Fruit fly (Drosophila melanogaster) whole organism, embryonic: ENCODE data around the gene Fbp1.
A peak's percentile ranks its signal among the peaks of the same experiment; 100 is the strongest.

Source experiments
- CG10147 ChIP-seq: fragments of 200-800 bp; sonication (Bioruptor generic); optimal IDR thresholded peaks from 2 replicates; lab custom pipeline; 2019; ENCODE audit warnings: missing biosample characterization, mild to moderate bottlenecking, missing genetic modification characterization, moderate library complexity
- CG10431 ChIP-seq: fragments of 200-800 bp; sonication (Bioruptor generic); optimal IDR thresholded peaks from 3 replicates; lab custom pipeline; 2018; ENCODE audit warnings: missing biosample characterization, mild to moderate bottlenecking, missing genetic modification characterization
- CG10654 ChIP-seq: fragments of 200-800 bp; sonication (Bioruptor generic); optimal IDR thresholded peaks from 2 replicates; lab custom pipeline; 2016; ENCODE audit warnings: missing biosample characterization, missing genetic modification characterization
- CG13624 ChIP-seq: fragments of 200-800 bp; sonication (Bioruptor generic); optimal IDR thresholded peaks from 2 replicates; lab custom pipeline; 2016; ENCODE audit warnings: missing biosample characterization, missing genetic modification characterization
- CG17912 ChIP-seq: fragments of 200-800 bp; sonication (Bioruptor generic); optimal IDR thresholded peaks from 2 replicates; lab custom pipeline; 2018; ENCODE audit warnings: missing biosample characterization, mild to moderate bottlenecking, missing genetic modification characterization
- CG33213 ChIP-seq: fragments of 200-800 bp; sonication (Bioruptor generic); optimal IDR thresholded peaks from 3 replicates; lab custom pipeline; 2016; ENCODE audit warnings: missing biosample characterization, missing genetic modification characterization
- CG34224 ChIP-seq: fragments of 200-800 bp; sonication (Bioruptor generic); IDR thresholded peaks from 3 replicates; pipeline ENCODE4 v1.3.6; 2022; ENCODE audit warnings: missing biosample characterization, missing genetic modification characterization; ENCODE audit not compliant: partially characterized antibody
- CG42726 ChIP-seq: fragments of 200-800 bp; sonication (Bioruptor generic); IDR thresholded peaks from 2 replicates; pipeline ENCODE4 v1.3.6; 2022; ENCODE audit warnings: missing biosample characterization, missing genetic modification characterization; ENCODE audit not compliant: partially characterized antibody
- CG4404 ChIP-seq: fragments of 200-800 bp; sonication (Bioruptor generic); IDR thresholded peaks from 2 replicates; pipeline ENCODE4 v1.3.6; 2022; ENCODE audit warnings: missing biosample characterization, missing genetic modification characterization
- CG4617 ChIP-seq: fragments of 200-800 bp; sonication (Bioruptor generic); optimal IDR thresholded peaks from 3 replicates; lab custom pipeline; 2016; ENCODE audit warnings: missing biosample characterization, missing genetic modification characterization, borderline replicate concordance
- CG5180 ChIP-seq: fragments of 200-800 bp; sonication (Bioruptor generic); optimal IDR thresholded peaks from 3 replicates; lab custom pipeline; 2017; ENCODE audit warnings: missing biosample characterization, missing genetic modification characterization, mild to moderate bottlenecking, moderate library complexity, missing genetic modification reagents
- CG6175 ChIP-seq: fragments of 200-800 bp; sonication (Bioruptor generic); IDR thresholded peaks from 3 replicates; pipeline ENCODE4 v1.3.6; 2022; ENCODE audit warnings: missing biosample characterization, missing genetic modification characterization
- CG7987 ChIP-seq: fragments of 200-800 bp; sonication (Bioruptor generic); optimal IDR thresholded peaks from 2 replicates; lab custom pipeline; 2018; ENCODE audit warnings: missing biosample characterization, mild to moderate bottlenecking, missing genetic modification characterization, moderate library complexity
- CG8359 ChIP-seq: fragments of 200-800 bp; sonication (Bioruptor generic); optimal IDR thresholded peaks from 2 replicates; lab custom pipeline; 2017; ENCODE audit warnings: missing biosample characterization, mild to moderate bottlenecking, missing genetic modification characterization, borderline replicate concordance
- CG9727 ChIP-seq: fragments of 200-800 bp; sonication (Bioruptor generic); optimal IDR thresholded peaks from 3 replicates; lab custom pipeline; 2017; ENCODE audit warnings: missing biosample characterization, mild to moderate bottlenecking, missing genetic modification characterization
- Dek ChIP-seq: fragments of 200-800 bp; sonication (Bioruptor generic); optimal IDR thresholded peaks from 3 replicates; lab custom pipeline; 2019; ENCODE audit warnings: missing biosample characterization, mild to moderate bottlenecking, missing genetic modification characterization, moderate library complexity
- Fer1 ChIP-seq: fragments of 200-800 bp; sonication (Bioruptor generic); optimal IDR thresholded peaks from 2 replicates; lab custom pipeline; 2017; ENCODE audit warnings: missing biosample characterization, mild to moderate bottlenecking, missing genetic modification characterization
- H15 ChIP-seq: fragments of 200-800 bp; sonication (Bioruptor generic); IDR thresholded peaks from 3 replicates; pipeline ENCODE4 v1.3.6; 2022; ENCODE audit warnings: missing biosample characterization, missing genetic modification characterization
- Jarid2 ChIP-seq: fragments of 200-800 bp; sonication (Bioruptor generic); optimal IDR thresholded peaks from 3 replicates; lab custom pipeline; 2017; ENCODE audit warnings: mild to moderate bottlenecking, missing biosample characterization, missing genetic modification reagents, missing genetic modification characterization
- Opbp ChIP-seq: fragments of 200-800 bp; sonication (Bioruptor generic); IDR thresholded peaks from 3 replicates; pipeline ENCODE4 v1.3.6; 2022; ENCODE audit warnings: missing biosample characterization, missing genetic modification characterization; ENCODE audit not compliant: partially characterized antibody
- Taf1 ChIP-seq: fragments of 200-800 bp; sonication (Bioruptor generic); IDR thresholded peaks from 2 replicates; pipeline ENCODE4 v1.3.6; 2022; ENCODE audit warnings: missing biosample characterization, missing genetic modification characterization
- abd-A ChIP-seq: fragments of 200-800 bp; sonication (Bioruptor generic); optimal IDR thresholded peaks from 3 replicates; lab custom pipeline; 2019; ENCODE audit warnings: missing biosample characterization, mild to moderate bottlenecking, missing genetic modification characterization, moderate library complexity
- amos ChIP-seq: fragments of 200-800 bp; sonication (Bioruptor generic); IDR thresholded peaks from 2 replicates; pipeline ENCODE4 v1.3.6; 2022; ENCODE audit warnings: missing biosample characterization, missing genetic modification characterization; ENCODE audit not compliant: partially characterized antibody
- ato ChIP-seq: fragments of 200-800 bp; sonication (Bioruptor generic); IDR thresholded peaks from 2 replicates; pipeline ENCODE4 v1.3.6; 2022; ENCODE audit warnings: missing biosample characterization, missing genetic modification characterization; ENCODE audit not compliant: partially characterized antibody
- chinmo ChIP-seq: fragments of 200-800 bp; sonication (Bioruptor generic); IDR thresholded peaks from 4 replicates; pipeline ENCODE4 v1.3.6; 2022; ENCODE audit warnings: missing biosample characterization, missing genetic modification characterization; ENCODE audit not compliant: partially characterized antibody
- crol ChIP-seq: fragments of 200-800 bp; sonication (Bioruptor generic); IDR thresholded peaks from 2 replicates; pipeline ENCODE4 v1.3.6; 2022; ENCODE audit warnings: missing biosample characterization, missing genetic modification characterization
- emc ChIP-seq: fragments of 200-800 bp; sonication (Bioruptor generic); optimal IDR thresholded peaks from 2 replicates; lab custom pipeline; 2016; ENCODE audit warnings: missing biosample characterization, missing genetic modification characterization
- ewg ChIP-seq: fragments of 200-800 bp; sonication (Bioruptor generic); optimal IDR thresholded peaks from 3 replicates; lab custom pipeline; 2017; ENCODE audit warnings: mild to moderate bottlenecking, missing biosample characterization, missing genetic modification reagents, missing genetic modification characterization
- fru ChIP-seq: fragments of >200 bp; optimal IDR thresholded peaks from 2 replicates; lab custom pipeline; 2017
- grn ChIP-seq: fragments of 200-800 bp; sonication (Bioruptor generic); optimal IDR thresholded peaks from 3 replicates; lab custom pipeline; 2017; ENCODE audit warnings: missing biosample characterization, missing genetic modification characterization
- hkb ChIP-seq, 2 experiments: fragments of 200-800 bp in 1 of 2; fragments of >200 bp in 1 of 2; sonication (Bioruptor generic) in 1 of 2; IDR thresholded peaks in 1 of 2; optimal IDR thresholded peaks in 1 of 2; 2 replicates each; pipeline versions ENCODE4 v1.3.6 to Lab custom; 2017 to 2022; ENCODE audit warnings: missing biosample characterization in 1 of 2, missing genetic modification characterization in 1 of 2
- jumu ChIP-seq: fragments of 200-800 bp; sonication (Bioruptor generic); optimal IDR thresholded peaks from 3 replicates; lab custom pipeline; 2016; ENCODE audit warnings: missing biosample characterization, missing genetic modification characterization
- kah ChIP-seq: fragments of 200-800 bp; sonication (Bioruptor generic); optimal IDR thresholded peaks from 2 replicates; lab custom pipeline; 2018; ENCODE audit warnings: missing biosample characterization, mild to moderate bottlenecking, missing genetic modification characterization
- kni ChIP-seq: fragments of 200-800 bp; sonication (Bioruptor generic); optimal IDR thresholded peaks from 3 replicates; lab custom pipeline; 2017; ENCODE audit warnings: mild to moderate bottlenecking, missing biosample characterization, missing genetic modification reagents, missing genetic modification characterization
- lmd ChIP-seq: fragments of 200-800 bp; sonication (Bioruptor generic); IDR thresholded peaks from 2 replicates; pipeline ENCODE4 v1.3.6; 2022; ENCODE audit warnings: missing biosample characterization, missing genetic modification characterization
- lola ChIP-seq, 3 experiments: fragments of >200 bp in 2 of 3; fragments of 200-800 bp in 1 of 3; sonication (Bioruptor generic) in 1 of 3; optimal IDR thresholded peaks; 2 replicates each; lab custom pipeline; 2017 to 2019; ENCODE audit warnings: missing biosample characterization in 3 of 3, missing genetic modification characterization in 3 of 3, mild to moderate bottlenecking in 1 of 3, moderate library complexity in 1 of 3
- phol ChIP-seq: fragments of 200-800 bp; sonication (Bioruptor generic); optimal IDR thresholded peaks from 3 replicates; lab custom pipeline; 2018; ENCODE audit warnings: missing biosample characterization, mild to moderate bottlenecking, missing genetic modification characterization, moderate library complexity
- rib ChIP-seq: fragments of 200-800 bp; sonication (Bioruptor generic); IDR thresholded peaks from 2 replicates; pipeline ENCODE4 v1.3.6; 2022; ENCODE audit warnings: missing biosample characterization, missing genetic modification characterization
- row ChIP-seq: fragments of 200-800 bp; sonication (Bioruptor generic); IDR thresholded peaks from 3 replicates; pipeline ENCODE4 v1.3.6; 2022; ENCODE audit warnings: missing biosample characterization, missing genetic modification characterization
- run ChIP-seq: fragments of 200-800 bp; sonication (Bioruptor generic); optimal IDR thresholded peaks from 3 replicates; lab custom pipeline; 2018; ENCODE audit warnings: missing biosample characterization, mild to moderate bottlenecking, missing genetic modification characterization
- sens-2 ChIP-seq: fragments of 200-800 bp; sonication (Bioruptor generic); IDR thresholded peaks from 2 replicates; pipeline ENCODE4 v1.3.6; 2022; ENCODE audit warnings: missing biosample characterization, missing genetic modification characterization
- sima ChIP-seq: fragments of 200-800 bp; sonication (Bioruptor generic); optimal IDR thresholded peaks from 2 replicates; lab custom pipeline; 2016; ENCODE audit warnings: missing biosample characterization, missing genetic modification characterization
- sqz ChIP-seq: fragments of 200-800 bp; sonication (Bioruptor generic); optimal IDR thresholded peaks from 3 replicates; lab custom pipeline; 2018; ENCODE audit warnings: missing biosample characterization, mild to moderate bottlenecking, missing genetic modification characterization
- ssp ChIP-seq: fragments of 200-800 bp; sonication (Bioruptor generic); IDR thresholded peaks from 2 replicates; pipeline ENCODE4 v1.3.6; 2022; ENCODE audit warnings: missing biosample characterization, missing genetic modification characterization
- tap ChIP-seq: fragments of 200-800 bp; optimal IDR thresholded peaks from 3 replicates; lab custom pipeline; 2019; ENCODE audit warnings: missing biosample characterization, mild to moderate bottlenecking, missing genetic modification characterization, moderate library complexity
- ttk ChIP-seq: fragments of 200-800 bp; sonication (Bioruptor generic); IDR thresholded peaks from 2 replicates; pipeline ENCODE4 v2.1.2; 2022; ENCODE audit warnings: missing biosample characterization, missing genetic modification characterization
- twi ChIP-seq: fragments of 200-800 bp; optimal IDR thresholded peaks from 2 replicates; lab custom pipeline; 2019; ENCODE audit warnings: missing biosample characterization, mild to moderate bottlenecking, missing genetic modification characterization, moderate library complexity
- wdn ChIP-seq: fragments of 200-800 bp; sonication (Bioruptor generic); IDR thresholded peaks from 2 replicates; pipeline ENCODE4 v1.3.6; 2022; ENCODE audit warnings: missing biosample characterization, missing genetic modification characterization

Gene Fbp1

DNA sequence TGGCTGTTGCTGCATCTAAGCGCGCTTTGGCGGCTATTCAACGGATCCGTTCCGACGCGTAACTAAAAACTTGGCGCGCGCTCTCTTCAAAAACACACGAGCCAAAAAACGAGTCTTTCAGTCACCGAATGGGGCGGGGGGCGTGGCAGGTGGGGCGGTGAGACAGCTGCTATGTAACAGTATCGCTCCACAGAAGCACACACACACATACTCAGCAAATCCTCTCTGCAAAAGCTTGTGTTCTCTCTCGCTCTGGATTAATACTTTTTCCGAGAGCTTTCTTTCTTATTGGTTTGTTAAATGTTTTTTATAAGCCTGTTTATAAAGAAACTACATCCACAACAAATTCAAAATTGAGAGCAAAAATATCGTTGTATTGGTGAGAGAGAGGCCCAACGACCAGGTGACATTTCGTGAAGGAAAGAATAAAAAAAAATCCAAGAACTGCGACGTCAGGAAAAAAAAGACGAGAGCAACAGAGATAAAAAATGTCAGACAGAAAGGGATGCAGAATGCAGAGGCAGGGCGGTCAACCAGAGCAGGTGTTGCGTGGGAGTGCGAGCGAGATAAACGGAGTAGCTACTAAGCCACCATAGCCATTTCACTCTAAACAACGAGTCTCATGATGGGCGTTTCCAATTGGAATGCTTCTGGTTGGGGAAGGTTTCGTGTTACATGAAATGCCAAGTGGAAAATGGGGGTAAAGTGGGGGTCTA is 33.6 kb upstream of the Fbp1 start, which contains the start of gene Sox21b (continued):
- TF ChIP-seq crol (GFP tag; lab: Robert Waterston, UW): peak; percentile 67
- TF ChIP-seq CG8359 (GFP tag; lab: Kevin White, UChicago): no peak
- TF ChIP-seq ssp (GFP tag; lab: Robert Waterston, UW): no peak
- TF ChIP-seq CG10654 (GFP tag; lab: Kevin White, UChicago): no peak
- TF ChIP-seq phol: peak; percentile 30
- no peak for TF ChIP-seq CG7987
- no peak for TF ChIP-seq lola (GFP tag; optimal IDR thresholded peaks at IDR 0.05; lab: Kevin White, UChicago)
- TF ChIP-seq Jarid2 (GFP tag; lab: Kevin White, UChicago): peak; percentile 81
- no peak for TF ChIP-seq Dek (tag; lab: Kevin White, UChicago)
- TF ChIP-seq ttk (GFP tag; lab: Robert Waterston, UW): peak; percentile 39; the same call in 1 of the 2 replicates
- no peak for TF ChIP-seq tap (tag; lab: Kevin White, UChicago)
- no peak for TF ChIP-seq kah (GFP tag; lab: Kevin White, UChicago)
- no peak for TF ChIP-seq CG4617
- TF ChIP-seq CG33213: no peak
- TF ChIP-seq CG6175: no peak
- peak; percentile 53; the same call in 1 of the 2 replicates for TF ChIP-seq CG42726 (GFP tag; lab: Robert Waterston, UW)
- TF ChIP-seq CG4404 (GFP tag; lab: Robert Waterston, UW): no peak
- no peak for TF ChIP-seq sens-2 (GFP tag; lab: Robert Waterston, UW)
- TF ChIP-seq twi (tag; lab: Kevin White, UChicago): peak; percentile 18
- no peak for TF ChIP-seq CG5180 (GFP tag; lab: Kevin White, UChicago)
- peak; percentile 39; the same call in 1 of the 2 replicates for TF ChIP-seq ato (GFP tag; lab: Robert Waterston, UW)
- TF ChIP-seq kni (GFP tag; lab: Kevin White, UChicago): peak; percentile 4
- TF ChIP-seq emc: no peak
- TF ChIP-seq CG9727 (GFP tag; lab: Kevin White, UChicago): no peak
- TF ChIP-seq ewg: peak; percentile 46
- TF ChIP-seq sima (GFP tag; lab: Kevin White, UChicago): no peak
- TF ChIP-seq CG10147 (GFP tag; lab: Kevin White, UChicago): no peak
- TF ChIP-seq amos: peak; percentile 36; the same call in 1 of the 2 replicates
- TF ChIP-seq CG34224 (GFP tag; lab: Robert Waterston, UW): peak; percentile 30; the same call in 2 of the 3 replicates
- no peak for TF ChIP-seq grn (GFP tag; lab: Kevin White, UChicago)
- no peak for TF ChIP-seq hkb (optimal IDR thresholded peaks at IDR 0.05; lab: Kevin White, UChicago)
- TF ChIP-seq hkb (GFP tag; IDR thresholded peaks at IDR 0.05; lab: Robert Waterston, UW): no peak
- no peak for TF ChIP-seq row (GFP tag; lab: Robert Waterston, UW)
- TF ChIP-seq sqz (GFP tag; lab: Kevin White, UChicago): peak; percentile 97
- no peak for TF ChIP-seq CG10431 (GFP tag; lab: Kevin White, UChicago)
- TF ChIP-seq wdn: no peak
- TF ChIP-seq jumu (GFP tag; lab: Kevin White, UChicago): no peak
- TF ChIP-seq CG17912 (GFP tag; lab: Kevin White, UChicago): no peak
- no peak for TF ChIP-seq fru (lab: Kevin White, UChicago)
- no peak for TF ChIP-seq run (tag; lab: Kevin White, UChicago)
- no peak for TF ChIP-seq lmd (GFP tag; lab: Robert Waterston, UW)
- TF ChIP-seq abd-A (tag; lab: Kevin White, UChicago): peak; percentile 73
- TF ChIP-seq rib (GFP tag; lab: Robert Waterston, UW): 0 out of 2 replicates have a peak, but pooled peaks have one; percentile 18
- TF ChIP-seq H15 (GFP tag; lab: Robert Waterston, UW): no peak
- TF ChIP-seq Fer1: no peak
- peak; percentile 81; the same call in 1 of the 4 replicates for TF ChIP-seq chinmo (GFP tag; lab: Robert Waterston, UW)
- no peak for TF ChIP-seq Taf1 (GFP tag; lab: Robert Waterston, UW)
- TF ChIP-seq CG13624 (GFP tag; lab: Kevin White, UChicago): peak; percentile 26
- TF ChIP-seq Opbp (GFP tag; lab: Robert Waterston, UW): peak; percentile 41; the same call in 1 of the 3 replicates
